Fruit fly (Drosophila melanogaster) whole organism, embryonic: ENCODE data around the gene CG46465.
A peak's percentile ranks its signal among the peaks of the same experiment; 100 is the strongest.

Experiments used
- B-H2 ChIP-seq: fragments of 200-800 bp; sonication (Bioruptor generic); optimal IDR thresholded peaks from 2 replicates; lab custom pipeline; 2018; ENCODE audit warnings: missing biosample characterization, mild to moderate bottlenecking, missing genetic modification characterization
- CG10366 ChIP-seq: fragments of 200-800 bp; sonication (Bioruptor generic); IDR thresholded peaks from 2 replicates; pipeline ENCODE4 v1.3.6; 2022; ENCODE audit warnings: missing biosample characterization, missing genetic modification characterization
- CG11504 ChIP-seq: fragments of 200-800 bp; sonication (Bioruptor generic); optimal IDR thresholded peaks from 3 replicates; lab custom pipeline; 2019; ENCODE audit warnings: missing biosample characterization, mild to moderate bottlenecking, missing genetic modification characterization, moderate library complexity
- CG11723 ChIP-seq: fragments of 200-800 bp; sonication (Bioruptor generic); optimal IDR thresholded peaks from 2 replicates; lab custom pipeline; 2017; ENCODE audit warnings: missing biosample characterization, mild to moderate bottlenecking, missing genetic modification characterization
- CG12236 ChIP-seq: fragments of 200-800 bp; sonication (Bioruptor generic); optimal IDR thresholded peaks from 2 replicates; lab custom pipeline; 2016; ENCODE audit warnings: missing biosample characterization, missing genetic modification characterization
- CG12299 ChIP-seq: fragments of 200-800 bp; sonication (Bioruptor generic); optimal IDR thresholded peaks from 2 replicates; lab custom pipeline; 2018; ENCODE audit warnings: missing biosample characterization, mild to moderate bottlenecking, missing genetic modification characterization
- CG1233 ChIP-seq: fragments of 200-800 bp; sonication (Bioruptor generic); optimal IDR thresholded peaks from 4 replicates; lab custom pipeline; 2018; ENCODE audit warnings: missing biosample characterization, mild to moderate bottlenecking, missing genetic modification characterization
- CG13287 ChIP-seq: fragments of 200-800 bp; sonication (Bioruptor generic); IDR thresholded peaks from 2 replicates; pipeline ENCODE4 v1.3.6; 2022; ENCODE audit warnings: missing biosample characterization, missing genetic modification characterization; ENCODE audit not compliant: partially characterized antibody
- CG13624 ChIP-seq: fragments of 200-800 bp; sonication (Bioruptor generic); optimal IDR thresholded peaks from 2 replicates; lab custom pipeline; 2016; ENCODE audit warnings: missing biosample characterization, missing genetic modification characterization
- CG13775 ChIP-seq: fragments of 200-800 bp; sonication (Bioruptor generic); optimal IDR thresholded peaks from 3 replicates; lab custom pipeline; 2017; ENCODE audit warnings: missing biosample characterization, mild to moderate bottlenecking, missing genetic modification characterization
- CG14441 ChIP-seq: fragments of 200-800 bp; sonication (Bioruptor generic); IDR thresholded peaks from 2 replicates; pipeline ENCODE4 v1.3.6; 2022; ENCODE audit warnings: missing biosample characterization, missing genetic modification characterization
- CG15479 ChIP-seq: fragments of 200-800 bp; sonication (Bioruptor generic); optimal IDR thresholded peaks from 3 replicates; lab custom pipeline; 2019; ENCODE audit warnings: missing biosample characterization, mild to moderate bottlenecking, missing genetic modification characterization, moderate library complexity
- CG32772 ChIP-seq: fragments of 200-800 bp; sonication (Bioruptor generic); IDR thresholded peaks from 2 replicates; pipeline ENCODE4 v1.3.6; 2022; ENCODE audit warnings: missing biosample characterization, missing genetic modification characterization
- CG33213 ChIP-seq: fragments of 200-800 bp; sonication (Bioruptor generic); optimal IDR thresholded peaks from 3 replicates; lab custom pipeline; 2016; ENCODE audit warnings: missing biosample characterization, missing genetic modification characterization
- CG42726 ChIP-seq: fragments of 200-800 bp; sonication (Bioruptor generic); IDR thresholded peaks from 2 replicates; pipeline ENCODE4 v1.3.6; 2022; ENCODE audit warnings: missing biosample characterization, missing genetic modification characterization; ENCODE audit not compliant: partially characterized antibody
- CG6272 ChIP-seq: fragments of 200-800 bp; sonication (Bioruptor generic); IDR thresholded peaks from 2 replicates; pipeline ENCODE4 v1.3.6; 2022; ENCODE audit warnings: missing biosample characterization, missing genetic modification characterization
- CG6689 ChIP-seq: fragments of 200-800 bp; sonication (Bioruptor generic); IDR thresholded peaks from 2 replicates; pipeline ENCODE4 v1.3.6; 2022; ENCODE audit warnings: missing biosample characterization, missing genetic modification characterization
- CG7372 ChIP-seq: fragments of 200-800 bp; sonication (Bioruptor generic); IDR thresholded peaks from 2 replicates; pipeline ENCODE4 v1.3.6; 2022; ENCODE audit warnings: missing biosample characterization, missing genetic modification characterization
- CG9215 ChIP-seq: fragments of 200-800 bp; sonication (Bioruptor generic); IDR thresholded peaks from 2 replicates; pipeline ENCODE4 v1.3.6; 2022; ENCODE audit warnings: missing biosample characterization, missing genetic modification characterization
- CG9932 ChIP-seq: fragments of 200-800 bp; sonication (Bioruptor generic); IDR thresholded peaks from 2 replicates; pipeline ENCODE4 v1.3.6; 2022; ENCODE audit warnings: missing biosample characterization, missing genetic modification characterization
- CTCF ChIP-seq: fragments of 200-800 bp; sonication (Bioruptor generic); optimal IDR thresholded peaks from 2 replicates; lab custom pipeline; 2017; ENCODE audit warnings: missing biosample characterization, mild to moderate bottlenecking, missing genetic modification characterization, moderate library complexity
- Dad ChIP-seq: fragments of 200-800 bp; sonication (Bioruptor generic); optimal IDR thresholded peaks from 3 replicates; lab custom pipeline; 2016; ENCODE audit warnings: missing biosample characterization, missing genetic modification characterization
- Dll ChIP-seq: fragments of 200-800 bp; sonication (Bioruptor generic); IDR thresholded peaks from 4 replicates; pipeline ENCODE4 v1.3.6; 2022; ENCODE audit warnings: missing biosample characterization, missing genetic modification characterization; ENCODE audit not compliant: partially characterized antibody
- HLH54F ChIP-seq: fragments of 200-800 bp; sonication (Bioruptor generic); optimal IDR thresholded peaks from 3 replicates; lab custom pipeline; 2016; ENCODE audit warnings: missing biosample characterization, missing genetic modification characterization
- HmgD ChIP-seq: fragments of 200-800 bp; sonication (Bioruptor generic); optimal IDR thresholded peaks from 3 replicates; lab custom pipeline; 2016; ENCODE audit warnings: missing biosample characterization, missing genetic modification characterization
- Max ChIP-seq: fragments of 200-800 bp; sonication (Bioruptor generic); optimal IDR thresholded peaks from 2 replicates; lab custom pipeline; 2016; ENCODE audit warnings: missing biosample characterization, mild to moderate bottlenecking, missing genetic modification characterization
- Opbp ChIP-seq: fragments of 200-800 bp; sonication (Bioruptor generic); IDR thresholded peaks from 3 replicates; pipeline ENCODE4 v1.3.6; 2022; ENCODE audit warnings: missing biosample characterization, missing genetic modification characterization; ENCODE audit not compliant: partially characterized antibody
- Scr ChIP-seq: fragments of 200-800 bp; sonication (Bioruptor generic); IDR thresholded peaks from 2 replicates; pipeline ENCODE4 v1.3.6; 2022; ENCODE audit warnings: missing biosample characterization, missing genetic modification characterization; ENCODE audit not compliant: partially characterized antibody
- Sox102F ChIP-seq: fragments of 200-800 bp; sonication (Bioruptor generic); optimal IDR thresholded peaks from 2 replicates; lab custom pipeline; 2018; ENCODE audit warnings: missing biosample characterization, mild to moderate bottlenecking, missing genetic modification characterization, moderate library complexity
- Vsx1 ChIP-seq: fragments of 200-800 bp; sonication (Bioruptor generic); optimal IDR thresholded peaks from 2 replicates; lab custom pipeline; 2017; ENCODE audit warnings: missing biosample characterization, mild to moderate bottlenecking, missing genetic modification characterization, missing genetic modification reagents
- bcd ChIP-seq: fragments of 200-800 bp; sonication (Bioruptor generic); optimal IDR thresholded peaks from 2 replicates; lab custom pipeline; 2017; ENCODE audit warnings: missing biosample characterization, mild to moderate bottlenecking, missing genetic modification characterization
- bowl ChIP-seq: fragments of 200-800 bp; sonication (Bioruptor generic); IDR thresholded peaks from 2 replicates; pipeline ENCODE4 v1.3.6; 2022; ENCODE audit warnings: missing biosample characterization, missing genetic modification characterization
- bsh ChIP-seq, 2 experiments: fragments of 200-800 bp; sonication (Bioruptor generic); optimal IDR thresholded peaks; 2 replicates each; lab custom pipeline; 2017 to 2018; ENCODE audit warnings: mild to moderate bottlenecking in 2 of 2, missing biosample characterization in 2 of 2, missing genetic modification characterization in 2 of 2, moderate library complexity in 1 of 2
- chn ChIP-seq: fragments of 200-800 bp; sonication (Bioruptor generic); optimal IDR thresholded peaks from 2 replicates; lab custom pipeline; 2016; ENCODE audit warnings: missing biosample characterization, missing genetic modification characterization
- croc ChIP-seq: fragments of 200-800 bp; sonication (Bioruptor generic); conservative IDR thresholded peaks from 3 replicates; pipeline ENCODE4 v1.3.6; 2022; ENCODE audit warnings: missing biosample characterization, missing genetic modification characterization
- da ChIP-seq: fragments of 200-800 bp; sonication (Bioruptor generic); optimal IDR thresholded peaks from 2 replicates; lab custom pipeline; 2016; ENCODE audit warnings: missing biosample characterization, missing genetic modification characterization
- dmrt11E ChIP-seq: fragments of 200-800 bp; sonication (Bioruptor generic); optimal IDR thresholded peaks from 3 replicates; lab custom pipeline; 2018; ENCODE audit warnings: missing biosample characterization, mild to moderate bottlenecking, missing genetic modification characterization, moderate library complexity
- gce ChIP-seq: fragments of 200-800 bp; sonication (Bioruptor generic); IDR thresholded peaks from 3 replicates; pipeline ENCODE4 v1.3.6; 2022; ENCODE audit warnings: missing biosample characterization, missing genetic modification characterization
- gcm ChIP-seq: fragments of 200-800 bp; sonication (Bioruptor generic); optimal IDR thresholded peaks from 2 replicates; lab custom pipeline; 2019; ENCODE audit warnings: missing biosample characterization, mild to moderate bottlenecking, missing genetic modification characterization, moderate library complexity
- gcm2 ChIP-seq: fragments of 200-800 bp; sonication (Bioruptor generic); optimal IDR thresholded peaks from 2 replicates; lab custom pipeline; 2016; ENCODE audit warnings: missing biosample characterization, missing genetic modification characterization
- lilli ChIP-seq: fragments of 200-800 bp; sonication (Bioruptor generic); optimal IDR thresholded peaks from 3 replicates; lab custom pipeline; 2016; ENCODE audit warnings: missing biosample characterization, missing genetic modification characterization
- lola ChIP-seq, 3 experiments: fragments of >200 bp in 2 of 3; fragments of 200-800 bp in 1 of 3; sonication (Bioruptor generic) in 1 of 3; optimal IDR thresholded peaks; 2 replicates each; lab custom pipeline; 2017 to 2019; ENCODE audit warnings: missing biosample characterization in 3 of 3, missing genetic modification characterization in 3 of 3, mild to moderate bottlenecking in 1 of 3, moderate library complexity in 1 of 3
- mld ChIP-seq: fragments of 200-800 bp; sonication (Bioruptor generic); IDR thresholded peaks from 3 replicates; pipeline ENCODE4 v1.3.6; 2022; ENCODE audit warnings: missing biosample characterization, missing genetic modification characterization; ENCODE audit not compliant: partially characterized antibody
- nau ChIP-seq: fragments of 200-800 bp; sonication (Bioruptor generic); optimal IDR thresholded peaks from 3 replicates; lab custom pipeline; 2017; ENCODE audit warnings: missing biosample characterization, mild to moderate bottlenecking, missing genetic modification characterization, missing genetic modification reagents
- scrt ChIP-seq: fragments of 200-800 bp; sonication (Bioruptor generic); optimal IDR thresholded peaks from 2 replicates; lab custom pipeline; 2018; ENCODE audit warnings: missing biosample characterization, mild to moderate bottlenecking, missing genetic modification characterization, moderate library complexity
- slbo ChIP-seq: fragments of 200-800 bp; sonication (Bioruptor generic); IDR thresholded peaks from 2 replicates; pipeline ENCODE4 v1.3.6; 2022; ENCODE audit warnings: missing biosample characterization, missing genetic modification characterization
- tin ChIP-seq: fragments of 200-800 bp; sonication (Bioruptor generic); optimal IDR thresholded peaks from 3 replicates; lab custom pipeline; 2016; ENCODE audit warnings: missing biosample characterization, missing genetic modification characterization
- toy ChIP-seq: fragments of 200-800 bp; sonication (Bioruptor generic); IDR thresholded peaks from 2 replicates; pipeline ENCODE4 v1.3.6; 2022; ENCODE audit warnings: missing biosample characterization, missing genetic modification characterization
- vnd ChIP-seq: fragments of 200-800 bp; sonication (Bioruptor generic); IDR thresholded peaks from 3 replicates; pipeline ENCODE4 v1.3.6; 2022; ENCODE audit warnings: missing biosample characterization, missing genetic modification characterization; ENCODE audit not compliant: partially characterized antibody

Gene CG46465

dm6 chr2L:18968370-18969105 lies 23.8 kb upstream of the CG46465 start, which contains the start of the genes Nak and Tango6 (continued):
- TF ChIP-seq CG42726 (GFP tag; lab: Robert Waterston, UW) = peak; percentile 59; the same call in 1 of the 2 replicates
- TF ChIP-seq CG7372 (GFP tag; lab: Robert Waterston, UW) = no peak
- peak; percentile 65 for TF ChIP-seq CG11504
- TF ChIP-seq CG12299 (tag; lab: Kevin White, UChicago) = no peak
- TF ChIP-seq CG33213 (GFP tag; lab: Kevin White, UChicago) = peak; percentile 65
- peak; percentile 36 for TF ChIP-seq slbo
- TF ChIP-seq CG15479 (GFP tag; lab: Kevin White, UChicago) = peak; percentile 97
- TF ChIP-seq gcm (GFP tag; lab: Kevin White, UChicago) = peak; percentile 8
- TF ChIP-seq CG10366 (GFP tag; lab: Robert Waterston, UW) = no peak
- no peak for TF ChIP-seq CG1233 (GFP tag; lab: Kevin White, UChicago)
- peak; percentile 50 for TF ChIP-seq CG9932 (GFP tag; lab: Robert Waterston, UW)
- no peak for TF ChIP-seq bsh (GFP tag; optimal IDR thresholded peaks at IDR 0.05; lab: Kevin White, UChicago)
- peak; percentile 37 for TF ChIP-seq nau (GFP tag; lab: Kevin White, UChicago)
- TF ChIP-seq bcd = no peak
- peak; percentile 99 for TF ChIP-seq Dll (GFP tag; lab: Robert Waterston, UW)
- TF ChIP-seq gce (GFP tag; lab: Robert Waterston, UW) = no peak
- TF ChIP-seq CG6689 = no peak
- TF ChIP-seq toy (GFP tag; lab: Robert Waterston, UW) = no peak
- TF ChIP-seq Dad (GFP tag; lab: Kevin White, UChicago) = peak; percentile 8
- peak; percentile 97 for TF ChIP-seq CG13287 (GFP tag; lab: Robert Waterston, UW)
- TF ChIP-seq bowl (GFP tag; lab: Robert Waterston, UW) = no peak
- no peak for TF ChIP-seq CG12236
- 0 out of 2 replicates have a peak, but pooled peaks have one; percentile 21 for TF ChIP-seq CG6272 (GFP tag; lab: Robert Waterston, UW)
- TF ChIP-seq CG11723 = no peak
- peak; percentile 49 for TF ChIP-seq lilli (GFP tag; lab: Kevin White, UChicago)
- TF ChIP-seq lola (GFP tag; optimal IDR thresholded peaks at IDR 0.05; lab: Kevin White, UChicago) = peak in 1 of 3 experiments; percentile 50
- TF ChIP-seq HLH54F (GFP tag; lab: Kevin White, UChicago) = peak; percentile 36
- no peak for TF ChIP-seq B-H2
- TF ChIP-seq tin (GFP tag; lab: Kevin White, UChicago) = peak; percentile 27
- TF ChIP-seq gcm2 = no peak
- TF ChIP-seq CG14441 (GFP tag; lab: Robert Waterston, UW) = no peak
- TF ChIP-seq scrt = no peak
- peak; percentile 96 for TF ChIP-seq vnd (GFP tag; lab: Robert Waterston, UW)
- TF ChIP-seq CTCF (GFP tag; lab: Kevin White, UChicago) = peak; percentile 32
- TF ChIP-seq Opbp (GFP tag; lab: Robert Waterston, UW) = peak; percentile 77
- TF ChIP-seq CG9215 (GFP tag; lab: Robert Waterston, UW) = no peak
- no peak for TF ChIP-seq da
- TF ChIP-seq Vsx1 (GFP tag; lab: Kevin White, UChicago) = peak; percentile 100
- peak; percentile 74 for TF ChIP-seq CG13624 (GFP tag; lab: Kevin White, UChicago)
- peak; percentile 62 for TF ChIP-seq CG13775
- no peak for TF ChIP-seq croc (GFP tag; lab: Robert Waterston, UW)
- no peak for TF ChIP-seq Sox102F
- peak; percentile 22 for TF ChIP-seq chn
- no peak for TF ChIP-seq CG32772 (GFP tag; lab: Robert Waterston, UW)
- TF ChIP-seq mld (GFP tag; lab: Robert Waterston, UW) = peak; percentile 88; the same call in 2 of the 3 replicates
- TF ChIP-seq dmrt11E (tag; lab: Kevin White, UChicago) = peak; percentile 28
- peak; percentile 67 for TF ChIP-seq HmgD
- peak; percentile 98 for TF ChIP-seq Scr
- peak; percentile 63 for TF ChIP-seq Max
